Worm (Caenorhabditis elegans) whole organism, L4/young adult: ENCODE data around the gene bcl-7.

Experiments used
- W03F9.2 ChIP-seq: fragments of 150-350 bp; optimal IDR thresholded peaks from 2 replicates; lab custom pipeline; 2014; ENCODE audit warnings: missing biosample characterization, missing genetic modification characterization
- dao-5 ChIP-seq: sonication (generic microtip); optimal IDR thresholded peaks from 2 replicates; lab custom pipeline; 2016; ENCODE audit warnings: missing genotype, missing genetic modification characterization, moderate library complexity, missing compliant biosample characterization
- him-1 ChIP-seq: sonication (generic microtip); optimal IDR thresholded peaks from 2 replicates; lab custom pipeline; 2016; ENCODE audit warnings: missing genotype, missing genetic modification reagents, missing genetic modification characterization, missing compliant biosample characterization

bcl-7 gene

ce11 chrIII:5967640-5968039, 41.8 kb downstream of the bcl-7 start:
- TF ChIP-seq him-1 (no peak), dao-5 (tag; lab: Kevin White, UChicago) (no peak), W03F9.2 (tag; lab: Kevin White, UChicago) (no peak)

- TF ChIP-seq him-1: no peak
- TF ChIP-seq dao-5 (tag; lab: Kevin White, UChicago): no peak
- no peak for TF ChIP-seq W03F9.2 (tag; lab: Kevin White, UChicago)
These were observed 49.3 kb downstream of the bcl-7 start, which contains the start of gene mlp-1 for ce11 chrIII:5975005-5975730. Gene mlp-1, minus strand, starts transcription at chrIII:5975055.

ce11 chrIII:5976021-5976420, 50.1 kb downstream of the bcl-7 start:
- TF ChIP-seq dao-5 (tag; lab: Kevin White, UChicago) (no peak), W03F9.2 (tag; lab: Kevin White, UChicago) (no peak), him-1 (no peak)
